Fruit fly (Drosophila melanogaster) whole organism, prepupa: Measurements from ENCODE around the gene CG11134.

Experiments used
- Blimp-1 ChIP-seq: fragments of 200-800 bp; sonication (Bioruptor generic); optimal IDR thresholded peaks from 3 replicates; lab custom pipeline; 2017; ENCODE audit warnings: missing biosample characterization, missing genetic modification characterization, mild to moderate bottlenecking, moderate library complexity, missing genetic modification reagents
- CG15336 ChIP-seq: fragments of 200-800 bp; sonication (Bioruptor generic); IDR thresholded peaks from 2 replicates; pipeline ENCODE4 v1.3.6; 2022; ENCODE audit warnings: missing biosample characterization, missing genetic modification characterization
- CG34406 ChIP-seq: fragments of 200-800 bp; sonication (Bioruptor generic); optimal IDR thresholded peaks from 3 replicates; lab custom pipeline; 2016; ENCODE audit warnings: missing biosample characterization, missing genetic modification characterization
- CG3919 ChIP-seq: fragments of 200-800 bp; sonication (Bioruptor generic); optimal IDR thresholded peaks from 3 replicates; lab custom pipeline; 2016; ENCODE audit warnings: missing biosample characterization, missing genetic modification characterization
- CG6163 ChIP-seq: fragments of 200-800 bp; sonication (Bioruptor generic); IDR thresholded peaks from 3 replicates; pipeline ENCODE4 v1.3.6; 2022; ENCODE audit warnings: missing biosample characterization, missing genetic modification characterization
- CG6276 ChIP-seq: fragments of 200-800 bp; sonication (Bioruptor generic); optimal IDR thresholded peaks from 2 replicates; lab custom pipeline; 2017; ENCODE audit warnings: missing biosample characterization, mild to moderate bottlenecking, missing genetic modification characterization
- CG6808 ChIP-seq: fragments of 200-800 bp; sonication (Bioruptor generic); optimal IDR thresholded peaks from 3 replicates; lab custom pipeline; 2017; ENCODE audit warnings: missing biosample characterization, missing genetic modification characterization, mild to moderate bottlenecking, moderate library complexity, missing genetic modification reagents
- CG8119 ChIP-seq: fragments of 200-800 bp; sonication (Bioruptor generic); IDR thresholded peaks from 3 replicates; pipeline ENCODE4 v1.3.6; 2022; ENCODE audit warnings: missing biosample characterization, missing genetic modification characterization
- Eip78C ChIP-seq: fragments of 200-800 bp; sonication (Bioruptor generic); peaks from one replicate; lab custom pipeline; 2016; ENCODE audit warnings: missing biosample characterization, missing genetic modification characterization
- Ets96B ChIP-seq: fragments of 200-800 bp; optimal IDR thresholded peaks from 2 replicates; lab custom pipeline; 2019; ENCODE audit warnings: missing biosample characterization, mild to moderate bottlenecking, missing genetic modification characterization, moderate library complexity
- Gug ChIP-seq: fragments of 200-800 bp; sonication (Bioruptor generic); IDR thresholded peaks from 2 replicates; pipeline ENCODE4 v1.3.6; 2022; ENCODE audit warnings: missing biosample characterization, missing genetic modification characterization
- Hr38 ChIP-seq: sonication (Bioruptor generic); optimal IDR thresholded peaks from 2 replicates; lab custom pipeline; 2016; ENCODE audit warnings: missing biosample characterization, missing genetic modification characterization
- Hr39 ChIP-seq: fragments of 200-800 bp; sonication (Bioruptor generic); optimal IDR thresholded peaks from 2 replicates; lab custom pipeline; 2016; ENCODE audit warnings: missing biosample characterization, missing genetic modification characterization
- Hr4 ChIP-seq: fragments of 200-800 bp; sonication (Bioruptor generic); optimal IDR thresholded peaks from 3 replicates; lab custom pipeline; 2016; ENCODE audit warnings: missing biosample characterization, missing genetic modification characterization
- OdsH ChIP-seq: fragments of 200-800 bp; sonication (Bioruptor generic); optimal IDR thresholded peaks from 3 replicates; lab custom pipeline; 2016; ENCODE audit warnings: missing biosample characterization, missing genetic modification characterization
- Sox102F ChIP-seq: fragments of 200-800 bp; sonication (Bioruptor generic); optimal IDR thresholded peaks from 2 replicates; lab custom pipeline; 2016; ENCODE audit warnings: missing biosample characterization, mild to moderate bottlenecking, missing genetic modification characterization
- fkh ChIP-seq: fragments of 200-800 bp; sonication (Bioruptor generic); optimal IDR thresholded peaks from 3 replicates; lab custom pipeline; 2017; ENCODE audit warnings: missing biosample characterization, mild to moderate bottlenecking, missing genetic modification characterization, moderate library complexity
- net ChIP-seq: fragments of 200-800 bp; sonication (Bioruptor generic); optimal IDR thresholded peaks from 3 replicates; lab custom pipeline; 2016; ENCODE audit warnings: missing biosample characterization, missing genetic modification characterization
- svp ChIP-seq: fragments of 200-800 bp; sonication (Bioruptor generic); peaks from one replicate; lab custom pipeline; 2016; ENCODE audit warnings: missing biosample characterization, missing genetic modification characterization
- vri ChIP-seq: fragments of 200-800 bp; sonication (Bioruptor generic); optimal IDR thresholded peaks from 3 replicates; lab custom pipeline; 2016; ENCODE audit warnings: missing biosample characterization, mild to moderate bottlenecking, missing genetic modification characterization

The CG11134 gene

dm6 chrX:13783958-13784907 is 46.5 kb downstream of the CG11134 start (continued):
- TF ChIP-seq CG15336 (GFP tag; lab: Robert Waterston, UW) (peak; percentile 77), CG3919 (GFP tag; lab: Kevin White, UChicago) (peak; percentile 61), CG8119 (GFP tag; lab: Robert Waterston, UW) (peak; percentile 72), Hr4 (GFP tag; lab: Kevin White, UChicago) (peak; percentile 84), OdsH (GFP tag; lab: Kevin White, UChicago) (peak; percentile 66), Blimp-1 (GFP tag; lab: Kevin White, UChicago) (no peak), Ets96B (peak; percentile 27), Sox102F (peak; percentile 40), CG6163 (no peak), CG6808 (GFP tag; lab: Kevin White, UChicago) (peak; percentile 23), fkh (GFP tag; lab: Kevin White, UChicago) (no peak), Hr38 (GFP tag; lab: Kevin White, UChicago) (no peak)

dm6 chrX:13786037-13786667 is 48.4 kb downstream of the CG11134 start:
- TF ChIP-seq Eip78C (peak; percentile 70), CG6276 (GFP tag; lab: Kevin White, UChicago) (no peak), net (no peak), CG8119 (GFP tag; lab: Robert Waterston, UW) (no peak), svp (GFP tag; lab: Kevin White, UChicago) (peak; percentile 51)
- TF ChIP-seq, all 60 proteins: peak for 2

- TF ChIP-seq CG34406 (GFP tag; lab: Kevin White, UChicago) (no peak), vri (GFP tag; lab: Kevin White, UChicago) (no peak), Gug (GFP tag; lab: Robert Waterston, UW) (no peak), Hr39 (GFP tag; lab: Kevin White, UChicago) (no peak)
Observed at dm6 chrX:13787282-13787850, 49.6 kb downstream of the CG11134 start.
